Fruit fly (Drosophila melanogaster) whole organism, wandering third instar larva: ENCODE measurements around the gene Gli.
A peak's percentile ranks its signal among the peaks of the same experiment; 100 is the strongest.

Source experiments
- Abd-B ChIP-seq: fragments of >200 bp; optimal IDR thresholded peaks from 2 replicates; lab custom pipeline; 2017; ENCODE audit warnings: missing biosample characterization, missing genetic modification characterization
- CG32264 ChIP-seq: fragments of 200-800 bp; sonication (Bioruptor generic); optimal IDR thresholded peaks from 2 replicates; lab custom pipeline; 2016; ENCODE audit warnings: missing biosample characterization, missing genetic modification characterization
- CG9705 ChIP-seq: fragments of 200-800 bp; sonication (Bioruptor generic); optimal IDR thresholded peaks from 2 replicates; lab custom pipeline; 2018; ENCODE audit warnings: missing biosample characterization, mild to moderate bottlenecking, missing genetic modification characterization
- CrebA ChIP-seq: fragments of 200-800 bp; sonication (Bioruptor generic); optimal IDR thresholded peaks from 2 replicates; lab custom pipeline; 2016; ENCODE audit warnings: missing biosample characterization, mild to moderate bottlenecking, missing genetic modification characterization, borderline replicate concordance
- Dfd ChIP-seq: fragments of >200 bp; optimal IDR thresholded peaks from 2 replicates; lab custom pipeline; 2017; ENCODE audit warnings: missing biosample characterization, missing genetic modification characterization
- Dif ChIP-seq: fragments of 200-275, 200-300 bp; sonication (Bioruptor generic); optimal IDR thresholded peaks from 2 replicates; lab custom pipeline; 2018; ENCODE audit warnings: missing biosample characterization, missing genetic modification characterization; ENCODE audit not compliant: partially characterized antibody
- GATAd ChIP-seq: sonication (Bioruptor generic); optimal IDR thresholded peaks from 2 replicates; lab custom pipeline; 2016; ENCODE audit warnings: missing biosample characterization, missing genetic modification characterization
- HLH106 ChIP-seq: fragments of 200-800 bp; optimal IDR thresholded peaks from 3 replicates; lab custom pipeline; 2019; ENCODE audit warnings: missing biosample characterization, mild to moderate bottlenecking, missing genetic modification characterization, moderate library complexity
- Hnf4 ChIP-seq: fragments of 200-800 bp; sonication (Bioruptor generic); optimal IDR thresholded peaks from 2 replicates; lab custom pipeline; 2016; ENCODE audit warnings: missing biosample characterization, mild to moderate bottlenecking, missing genetic modification characterization
- Hr78 ChIP-seq: fragments of >200 bp; optimal IDR thresholded peaks from 2 replicates; lab custom pipeline; 2017; ENCODE audit warnings: missing biosample characterization, missing genetic modification characterization
- Hr83 ChIP-seq: fragments of 200-300 bp; sonication (Bioruptor generic); optimal IDR thresholded peaks from 2 replicates; lab custom pipeline; 2016; ENCODE audit warnings: missing biosample characterization, mild to moderate bottlenecking, missing genetic modification characterization, moderate library complexity; ENCODE audit not compliant: poor library complexity, severe bottlenecking
- Jra ChIP-seq: sonication (Bioruptor generic); optimal IDR thresholded peaks from 2 replicates; lab custom pipeline; 2016; ENCODE audit warnings: missing biosample characterization, missing genetic modification characterization
- Mio ChIP-seq: sonication (Bioruptor generic); optimal IDR thresholded peaks from 2 replicates; lab custom pipeline; 2016; ENCODE audit warnings: missing biosample characterization, missing genetic modification characterization
- Myc ChIP-seq: fragments of >200 bp; optimal IDR thresholded peaks from 2 replicates; lab custom pipeline; 2017
- N ChIP-seq: fragments of >200 bp; optimal IDR thresholded peaks from 2 replicates; lab custom pipeline; 2018; ENCODE audit warnings: missing biosample characterization, missing external identifiers, missing genetic modification characterization
- OdsH ChIP-seq: fragments of 200-800 bp; sonication (Bioruptor generic); optimal IDR thresholded peaks from 2 replicates; lab custom pipeline; 2016; ENCODE audit warnings: missing biosample characterization, mild to moderate bottlenecking, missing genetic modification characterization
- Rel ChIP-seq, 2 experiments: fragments of 200-800 bp; sonication (Bioruptor generic) in 1 of 2; optimal IDR thresholded peaks; 2 replicates in 1 of 2; 3 replicates in 1 of 2; lab custom pipeline; 2016 to 2019; ENCODE audit warnings: mild to moderate bottlenecking in 2 of 2, missing biosample characterization in 2 of 2, missing genetic modification characterization in 2 of 2, moderate library complexity in 1 of 2
- Sp1 ChIP-seq: fragments of 200-800 bp; sonication (Bioruptor generic); optimal IDR thresholded peaks from 3 replicates; lab custom pipeline; 2019; ENCODE audit warnings: missing biosample characterization, mild to moderate bottlenecking, missing genetic modification characterization, moderate library complexity
- Vsx2 ChIP-seq: fragments of 200-300, 225-300 bp; sonication (Bioruptor generic); optimal IDR thresholded peaks from 2 replicates; lab custom pipeline; 2018; ENCODE audit warnings: missing biosample characterization, missing genetic modification characterization; ENCODE audit not compliant: partially characterized antibody
- br ChIP-seq: fragments of 200-800 bp; sonication (Bioruptor generic); optimal IDR thresholded peaks from 2 replicates; lab custom pipeline; 2016; ENCODE audit warnings: missing biosample characterization, missing genetic modification characterization
- brk ChIP-seq: fragments of 200-800 bp; sonication (Bioruptor generic); optimal IDR thresholded peaks from 2 replicates; lab custom pipeline; 2016; ENCODE audit warnings: missing biosample characterization, mild to moderate bottlenecking, missing genetic modification characterization
- dl ChIP-seq, 2 experiments: fragments of 175-275, 200-275 bp in 1 of 2; fragments of 200-275 bp in 1 of 2; sonication (Bioruptor generic); optimal IDR thresholded peaks; lab custom pipeline; 2018; ENCODE audit warnings: mild to moderate bottlenecking in 2 of 2, missing biosample characterization in 2 of 2, missing genetic modification characterization in 2 of 2, moderate library complexity in 2 of 2; ENCODE audit not compliant: partially characterized antibody in 2 of 2, insufficient read depth in 1 of 2
- dmrt93B ChIP-seq: fragments of 200-800 bp; sonication (Bioruptor generic); optimal IDR thresholded peaks from 2 replicates; lab custom pipeline; 2018; ENCODE audit warnings: missing biosample characterization, mild to moderate bottlenecking, missing genetic modification characterization
- dsf ChIP-seq: sonication (Bioruptor generic); optimal IDR thresholded peaks from 2 replicates; lab custom pipeline; 2016; ENCODE audit warnings: missing biosample characterization, missing genetic modification characterization, borderline replicate concordance
- ey ChIP-seq: fragments of 200-800 bp; sonication (Bioruptor generic); optimal IDR thresholded peaks from 2 replicates; lab custom pipeline; 2016; ENCODE audit warnings: missing biosample characterization, missing genetic modification characterization
- foxo ChIP-seq, 2 experiments: fragments of 200-800 bp; sonication (Bioruptor generic); optimal IDR thresholded peaks; 2 replicates in 1 of 2; 3 replicates in 1 of 2; lab custom pipeline; 2016 to 2017; ENCODE audit warnings: missing biosample characterization in 2 of 2, missing genetic modification characterization in 2 of 2
- fru ChIP-seq: fragments of 200-800 bp; sonication (Bioruptor generic); optimal IDR thresholded peaks from 3 replicates; lab custom pipeline; 2016; ENCODE audit warnings: missing biosample characterization, mild to moderate bottlenecking, missing genetic modification characterization
- h ChIP-seq: fragments of 200-800 bp; sonication (Bioruptor generic); optimal IDR thresholded peaks from 3 replicates; lab custom pipeline; 2016; ENCODE audit warnings: missing biosample characterization, mild to moderate bottlenecking, missing genetic modification characterization
- jim ChIP-seq: fragments of 175-275, 200-325 bp; sonication (Bioruptor generic); optimal IDR thresholded peaks from 2 replicates; lab custom pipeline; 2016; ENCODE audit warnings: missing biosample characterization, mild to moderate bottlenecking, missing genetic modification characterization
- lola ChIP-seq: fragments of >200 bp; optimal IDR thresholded peaks from 2 replicates; lab custom pipeline; 2017; ENCODE audit warnings: missing biosample characterization, missing genetic modification characterization
- pan ChIP-seq: fragments of >200 bp; optimal IDR thresholded peaks from 2 replicates; lab custom pipeline; 2017
- psq ChIP-seq: fragments of 200-800 bp; sonication (Bioruptor generic); optimal IDR thresholded peaks from 3 replicates; lab custom pipeline; 2017; ENCODE audit warnings: missing biosample characterization, mild to moderate bottlenecking, missing genetic modification characterization, moderate library complexity
- rgr ChIP-seq: fragments of 200-800 bp; sonication (Bioruptor generic); optimal IDR thresholded peaks from 3 replicates; lab custom pipeline; 2016; ENCODE audit warnings: missing biosample characterization, mild to moderate bottlenecking, missing genetic modification characterization
- sage ChIP-seq: fragments of 200-800 bp; sonication (Bioruptor generic); optimal IDR thresholded peaks from 2 replicates; lab custom pipeline; 2016; ENCODE audit warnings: missing biosample characterization, mild to moderate bottlenecking, missing genetic modification characterization
- sv ChIP-seq: fragments of 200-800 bp; sonication (Bioruptor generic); optimal IDR thresholded peaks from 3 replicates; lab custom pipeline; 2016; ENCODE audit warnings: missing biosample characterization, missing genetic modification characterization
- tai ChIP-seq: sonication (Bioruptor generic); optimal IDR thresholded peaks from 2 replicates; lab custom pipeline; 2016; ENCODE audit warnings: missing biosample characterization, missing genetic modification characterization
- usp ChIP-seq: fragments of >200 bp; optimal IDR thresholded peaks from 2 replicates; lab custom pipeline; 2017; ENCODE audit warnings: missing biosample characterization, missing genetic modification characterization
- woc ChIP-seq: sonication (Bioruptor generic); optimal IDR thresholded peaks from 2 replicates; lab custom pipeline; 2016; ENCODE audit warnings: missing biosample characterization, mild to moderate bottlenecking, missing genetic modification characterization

The Gli gene

dm6 chr2L:15761409-15762407, 850 bp downstream of the Gli start:
- TF ChIP-seq psq (GFP tag; lab: Kevin White, UChicago) (peak; percentile 85), dl (GFP tag; optimal IDR thresholded peaks at IDR 0.05; lab: Kevin White, UChicago; ENCODE audit: insufficient read depth in 1 of 2, partially characterized antibody in 2 of 2) (no peak), Jra (GFP tag; lab: Kevin White, UChicago) (peak; percentile 62), jim (GFP tag; lab: Kevin White, UChicago) (no peak), Dfd (GFP tag; lab: Kevin White, UChicago) (no peak), CG32264 (peak; percentile 50), OdsH (GFP tag; lab: Kevin White, UChicago) (peak; percentile 80), sv (GFP tag; lab: Kevin White, UChicago) (no peak), HLH106 (tag; lab: Kevin White, UChicago) (peak; percentile 88), fru (GFP tag; lab: Kevin White, UChicago) (peak; percentile 67), Sp1 (peak; percentile 88), lola (GFP tag; lab: Kevin White, UChicago) (no peak), sage (GFP tag; lab: Kevin White, UChicago) (peak; percentile 66), N (peak; percentile 41), dsf (peak; percentile 43), CrebA (GFP tag; lab: Kevin White, UChicago) (no peak), brk (GFP tag; lab: Kevin White, UChicago) (no peak), Dif (GFP tag; lab: Kevin White, UChicago) (no peak), Myc (lab: Kevin White, UChicago) (no peak), Hr83 (GFP tag; lab: Kevin White, UChicago) (peak; percentile 66), h (peak; percentile 90), GATAd (GFP tag; lab: Kevin White, UChicago) (no peak), pan (lab: Kevin White, UChicago) (no peak), usp (GFP tag; lab: Kevin White, UChicago) (no peak), CG9705 (GFP tag; lab: Kevin White, UChicago) (peak; percentile 33), dmrt93B (peak; percentile 78), tai (no peak), Mio (GFP tag; lab: Kevin White, UChicago) (no peak), Hnf4 (peak; percentile 5), foxo (GFP tag; optimal IDR thresholded peaks at IDR 0.05; lab: Kevin White, UChicago) (peak in 1 of 2 experiments; percentile 83), rgr (GFP tag; lab: Kevin White, UChicago) (peak; percentile 85), Vsx2 (GFP tag; lab: Kevin White, UChicago) (no peak), ey (GFP tag; lab: Kevin White, UChicago) (peak; percentile 74), Hr78 (no peak), woc (GFP tag; lab: Kevin White, UChicago) (peak; percentile 79), Rel (GFP tag; optimal IDR thresholded peaks at IDR 0.05; lab: Kevin White, UChicago) (no peak), Rel (tag; optimal IDR thresholded peaks at IDR 0.05; lab: Kevin White, UChicago) (peak; percentile 1), Abd-B (GFP tag; lab: Kevin White, UChicago) (no peak), br (GFP tag; lab: Kevin White, UChicago) (peak; percentile 79)

- no peak for TF ChIP-seq sv (GFP tag; lab: Kevin White, UChicago)
- TF ChIP-seq lola (GFP tag; lab: Kevin White, UChicago): no peak
- no peak for TF ChIP-seq GATAd (GFP tag; lab: Kevin White, UChicago)
- no peak for TF ChIP-seq woc (GFP tag; lab: Kevin White, UChicago)
- TF ChIP-seq foxo (GFP tag; optimal IDR thresholded peaks at IDR 0.05; lab: Kevin White, UChicago): no peak
- TF ChIP-seq Mio (GFP tag; lab: Kevin White, UChicago): no peak
- no peak for TF ChIP-seq HLH106 (tag; lab: Kevin White, UChicago)
- no peak for TF ChIP-seq dl (GFP tag; optimal IDR thresholded peaks at IDR 0.05; lab: Kevin White, UChicago; ENCODE audit: insufficient read depth in 1 of 2, partially characterized antibody in 2 of 2)
- no peak for TF ChIP-seq ey (GFP tag; lab: Kevin White, UChicago)
- TF ChIP-seq fru (GFP tag; lab: Kevin White, UChicago): no peak
- no peak for TF ChIP-seq OdsH (GFP tag; lab: Kevin White, UChicago)
- TF ChIP-seq jim (GFP tag; lab: Kevin White, UChicago): no peak
- no peak for TF ChIP-seq Hnf4
- TF ChIP-seq psq (GFP tag; lab: Kevin White, UChicago): no peak
- no peak for TF ChIP-seq CG32264
- no peak for TF ChIP-seq br (GFP tag; lab: Kevin White, UChicago)
- no peak for TF ChIP-seq dmrt93B
- TF ChIP-seq, all 38 proteins: peak for 0
Observed at dm6 chr2L:15760666-15761065, 1.9 kb downstream of the Gli start.
